Worm (Caenorhabditis elegans): ENCODE data around the gene col-109.

ce11 chrIV:1820153-1820552, at the start of gene col-109:
- TF ChIP-seq sea-2 (GFP tag; optimal IDR thresholded peaks at IDR 0.05) (no peak), R02D3.7 (tag; optimal IDR thresholded peaks at IDR 0.05) (no peak), lin-15B (tag; optimal IDR thresholded peaks at IDR 0.05) (no peak), nhr-76 (tag; optimal IDR thresholded peaks at IDR 0.05) (no peak), ZK546.5 (tag; optimal IDR thresholded peaks at IDR 0.05) (no peak), jun-1 (tag; optimal IDR thresholded peaks at IDR 0.05) (no peak), nhr-12 (tag; optimal IDR thresholded peaks at IDR 0.05) (no peak), fkh-10 (GFP tag; optimal IDR thresholded peaks at IDR 0.05) (no peak), lsy-12 (tag; optimal IDR thresholded peaks at IDR 0.05) (no peak), ceh-9 (tag; optimal IDR thresholded peaks at IDR 0.05) (no peak), ama-1 (optimal IDR thresholded peaks at IDR 0.05) (no peak), elt-3 (tag; optimal IDR thresholded peaks at IDR 0.05) (no peak), egl-27 (tag; optimal IDR thresholded peaks at IDR 0.05) (no peak)
